Fruit fly (Drosophila melanogaster) whole organism, embryonic: ENCODE data around the gene east.

ENCODE experiments used
- ATbp ChIP-seq: fragments of 200-800 bp; sonication (Bioruptor generic); optimal IDR thresholded peaks from 2 replicates; lab custom pipeline; 2017; ENCODE audit warnings: missing biosample characterization, mild to moderate bottlenecking, missing genetic modification characterization, missing genetic modification reagents
- B-H2 ChIP-seq: fragments of 200-800 bp; sonication (Bioruptor generic); optimal IDR thresholded peaks from 2 replicates; lab custom pipeline; 2018; ENCODE audit warnings: missing biosample characterization, mild to moderate bottlenecking, missing genetic modification characterization
- Blimp-1 ChIP-seq: fragments of 200-800 bp; sonication (Bioruptor generic); optimal IDR thresholded peaks from 3 replicates; lab custom pipeline; 2018; ENCODE audit warnings: missing biosample characterization, missing genetic modification characterization, mild to moderate bottlenecking, moderate library complexity, missing genetic modification reagents
- CG10267 ChIP-seq: fragments of 200-800 bp; sonication (Bioruptor generic); optimal IDR thresholded peaks from 2 replicates; lab custom pipeline; 2018; ENCODE audit warnings: missing biosample characterization, mild to moderate bottlenecking, missing genetic modification characterization, moderate library complexity
- CG15479 ChIP-seq: fragments of 200-800 bp; sonication (Bioruptor generic); optimal IDR thresholded peaks from 3 replicates; lab custom pipeline; 2019; ENCODE audit warnings: missing biosample characterization, mild to moderate bottlenecking, missing genetic modification characterization, moderate library complexity
- CG18011 ChIP-seq: fragments of 200-800 bp; sonication (Bioruptor generic); optimal IDR thresholded peaks from 2 replicates; lab custom pipeline; 2017; ENCODE audit warnings: missing biosample characterization, missing genetic modification characterization, mild to moderate bottlenecking, moderate library complexity, missing genotype
- CG2712 ChIP-seq: fragments of 200-800 bp; optimal IDR thresholded peaks from 3 replicates; lab custom pipeline; 2019; ENCODE audit warnings: missing biosample characterization, mild to moderate bottlenecking, missing genetic modification characterization, moderate library complexity
- CG2889 ChIP-seq: fragments of 200-800 bp; sonication (Bioruptor generic); IDR thresholded peaks from 3 replicates; pipeline ENCODE4 v1.3.6; 2022; ENCODE audit warnings: missing biosample characterization, missing genetic modification characterization
- CG31388 ChIP-seq: fragments of 200-800 bp; sonication (Bioruptor generic); optimal IDR thresholded peaks from 2 replicates; lab custom pipeline; 2016; ENCODE audit warnings: missing biosample characterization, missing genetic modification characterization
- CG3163 ChIP-seq: fragments of 200-800 bp; sonication (Bioruptor generic); optimal IDR thresholded peaks from 3 replicates; lab custom pipeline; 2016; ENCODE audit warnings: missing biosample characterization, missing genetic modification characterization
- CG7372 ChIP-seq: fragments of 200-800 bp; sonication (Bioruptor generic); IDR thresholded peaks from 2 replicates; pipeline ENCODE4 v1.3.6; 2022; ENCODE audit warnings: missing biosample characterization, missing genetic modification characterization
- CG8089 ChIP-seq: fragments of 200-800 bp; sonication (Bioruptor generic); optimal IDR thresholded peaks from 3 replicates; lab custom pipeline; 2016; ENCODE audit warnings: missing biosample characterization, missing genetic modification characterization
- CG8281 ChIP-seq: fragments of 200-800 bp; sonication (Bioruptor generic); optimal IDR thresholded peaks from 2 replicates; lab custom pipeline; 2018; ENCODE audit warnings: missing biosample characterization, mild to moderate bottlenecking, missing genetic modification characterization, moderate library complexity
- CG9609 ChIP-seq: fragments of 200-800 bp; sonication (Bioruptor generic); optimal IDR thresholded peaks from 3 replicates; lab custom pipeline; 2016; ENCODE audit warnings: missing biosample characterization, missing genetic modification characterization
- D ChIP-seq, 2 experiments: fragments of 200-800 bp in 1 of 2; fragments of >200 bp in 1 of 2; sonication (Bioruptor generic) in 1 of 2; optimal IDR thresholded peaks; 2 replicates in 1 of 2; 3 replicates in 1 of 2; lab custom pipeline; 2017; ENCODE audit warnings: mild to moderate bottlenecking in 1 of 2, missing biosample characterization in 1 of 2, missing genetic modification characterization in 1 of 2, missing genetic modification reagents in 1 of 2
- Dip3 ChIP-seq: fragments of 200-800 bp; sonication (Bioruptor generic); optimal IDR thresholded peaks from 3 replicates; lab custom pipeline; 2016; ENCODE audit warnings: missing biosample characterization, missing genetic modification characterization
- Drgx ChIP-seq: fragments of 200-800 bp; sonication (Bioruptor generic); IDR thresholded peaks from 2 replicates; pipeline ENCODE4 v1.3.6; 2022; ENCODE audit warnings: missing biosample characterization, missing genetic modification characterization
- Hr3 ChIP-seq: fragments of 200-800 bp; sonication (Bioruptor generic); optimal IDR thresholded peaks from 3 replicates; lab custom pipeline; 2016; ENCODE audit warnings: missing biosample characterization, missing genetic modification characterization
- MBD-R2 ChIP-seq: fragments of 200-800 bp; sonication (Bioruptor generic); IDR thresholded peaks from 2 replicates; pipeline ENCODE4 v1.3.6; 2022; ENCODE audit warnings: missing biosample characterization, missing genetic modification characterization
- NC2α ChIP-seq: fragments of 200-800 bp; sonication (Bioruptor generic); optimal IDR thresholded peaks from 2 replicates; lab custom pipeline; 2016; ENCODE audit warnings: missing biosample characterization, missing genetic modification characterization
- NK7.1 ChIP-seq: fragments of 200-800 bp; sonication (Bioruptor generic); optimal IDR thresholded peaks from 3 replicates; lab custom pipeline; 2016; ENCODE audit warnings: missing biosample characterization, missing genetic modification characterization
- Pdp1 ChIP-seq, 2 experiments: fragments of 200-800 bp; sonication (Bioruptor generic); optimal IDR thresholded peaks; 3 replicates each; lab custom pipeline; 2016; ENCODE audit warnings: missing biosample characterization in 2 of 2, missing genetic modification characterization in 2 of 2, mild to moderate bottlenecking in 1 of 2, moderate library complexity in 1 of 2
- Ravus ChIP-seq: fragments of 200-800 bp; sonication (Bioruptor generic); IDR thresholded peaks from 2 replicates; pipeline ENCODE4 v1.3.6; 2022; ENCODE audit warnings: missing biosample characterization, missing genetic modification characterization
- Scr ChIP-seq: fragments of 200-800 bp; sonication (Bioruptor generic); IDR thresholded peaks from 2 replicates; pipeline ENCODE4 v1.3.6; 2022; ENCODE audit warnings: missing biosample characterization, missing genetic modification characterization; ENCODE audit not compliant: partially characterized antibody
- Sry-δ ChIP-seq: fragments of 200-800 bp; sonication (Bioruptor generic); optimal IDR thresholded peaks from 2 replicates; lab custom pipeline; 2016; ENCODE audit warnings: missing biosample characterization, missing genetic modification characterization
- Trl ChIP-seq, 3 experiments: fragments of >200 bp in 2 of 3; fragments of 200-800 bp in 1 of 3; sonication (Bioruptor generic) in 1 of 3; optimal IDR thresholded peaks; 2 replicates in 1 of 3; 3 replicates in 2 of 3; lab custom pipeline; 2016 to 2017; ENCODE audit warnings: missing biosample characterization in 1 of 3, missing genetic modification characterization in 1 of 3
- ac ChIP-seq: fragments of 200-800 bp; sonication (Bioruptor generic); optimal IDR thresholded peaks from 3 replicates; lab custom pipeline; 2017; ENCODE audit warnings: missing biosample characterization, mild to moderate bottlenecking, missing genetic modification characterization
- caup ChIP-seq: fragments of 200-800 bp; sonication (Bioruptor generic); optimal IDR thresholded peaks from 3 replicates; lab custom pipeline; 2017; ENCODE audit warnings: missing biosample characterization, mild to moderate bottlenecking, missing genetic modification characterization, moderate library complexity; ENCODE audit not compliant: severe bottlenecking
- dimm ChIP-seq: fragments of 200-800 bp; sonication (Bioruptor generic); IDR thresholded peaks from 2 replicates; pipeline ENCODE4 v1.3.6; 2022; ENCODE audit warnings: missing biosample characterization, missing genetic modification characterization
- dpn ChIP-seq, 2 experiments: fragments of 200-800 bp; sonication (Bioruptor generic); optimal IDR thresholded peaks; 3 replicates each; lab custom pipeline; 2016; ENCODE audit warnings: missing biosample characterization in 2 of 2, missing genetic modification characterization in 2 of 2
- dysf ChIP-seq: fragments of 200-800 bp; sonication (Bioruptor generic); IDR thresholded peaks from 3 replicates; pipeline ENCODE4 v1.3.6; 2022; ENCODE audit warnings: missing biosample characterization, missing genetic modification characterization
- fd102C ChIP-seq: fragments of 200-800 bp; sonication (Bioruptor generic); optimal IDR thresholded peaks from 2 replicates; lab custom pipeline; 2018; ENCODE audit warnings: missing biosample characterization, mild to moderate bottlenecking, missing genetic modification characterization, moderate library complexity
- gro ChIP-seq: fragments of 200-800 bp; sonication (Bioruptor generic); optimal IDR thresholded peaks from 2 replicates; lab custom pipeline; 2016; ENCODE audit warnings: missing biosample characterization, missing genetic modification characterization
- gsb ChIP-seq: fragments of 200-800 bp; sonication (Bioruptor generic); IDR thresholded peaks from 2 replicates; pipeline ENCODE4 v1.3.6; 2022; ENCODE audit warnings: missing biosample characterization, missing genetic modification characterization
- kah ChIP-seq: fragments of 200-800 bp; sonication (Bioruptor generic); optimal IDR thresholded peaks from 2 replicates; lab custom pipeline; 2018; ENCODE audit warnings: missing biosample characterization, mild to moderate bottlenecking, missing genetic modification characterization
- nau ChIP-seq: fragments of 200-800 bp; sonication (Bioruptor generic); optimal IDR thresholded peaks from 3 replicates; lab custom pipeline; 2017; ENCODE audit warnings: missing biosample characterization, mild to moderate bottlenecking, missing genetic modification characterization, missing genetic modification reagents
- org-1 ChIP-seq: fragments of 200-800 bp; sonication (Bioruptor generic); optimal IDR thresholded peaks from 2 replicates; lab custom pipeline; 2017; ENCODE audit warnings: missing biosample characterization, missing genetic modification characterization
- otp ChIP-seq: fragments of 200-800 bp; sonication (Bioruptor generic); IDR thresholded peaks from 3 replicates; pipeline ENCODE4, ENCODE4 v1.3.6; 2022; ENCODE audit warnings: missing biosample characterization, missing genetic modification characterization
- ranshi ChIP-seq: fragments of 200-800 bp; sonication (Bioruptor generic); IDR thresholded peaks from 2 replicates; pipeline ENCODE4 v1.3.6; 2022; ENCODE audit warnings: missing biosample characterization, missing genetic modification characterization
- schlank ChIP-seq: fragments of 200-800 bp; sonication (Bioruptor generic); optimal IDR thresholded peaks from 2 replicates; lab custom pipeline; 2018; ENCODE audit warnings: missing biosample characterization, mild to moderate bottlenecking, missing genetic modification characterization
- sd ChIP-seq: fragments of 200-800 bp; sonication (Bioruptor generic); optimal IDR thresholded peaks from 3 replicates; lab custom pipeline; 2018; ENCODE audit warnings: missing biosample characterization, mild to moderate bottlenecking, missing genetic modification characterization, moderate library complexity
- sens ChIP-seq: fragments of 200-800 bp; sonication (Bioruptor generic); peaks from one replicate; lab custom pipeline; 2016; ENCODE audit warnings: missing biosample characterization, missing genetic modification characterization
- wek ChIP-seq: fragments of 200-800 bp; sonication (Bioruptor generic); optimal IDR thresholded peaks from 3 replicates; lab custom pipeline; 2018; ENCODE audit warnings: missing biosample characterization, mild to moderate bottlenecking, missing genetic modification characterization, moderate library complexity

The east gene

DNA sequence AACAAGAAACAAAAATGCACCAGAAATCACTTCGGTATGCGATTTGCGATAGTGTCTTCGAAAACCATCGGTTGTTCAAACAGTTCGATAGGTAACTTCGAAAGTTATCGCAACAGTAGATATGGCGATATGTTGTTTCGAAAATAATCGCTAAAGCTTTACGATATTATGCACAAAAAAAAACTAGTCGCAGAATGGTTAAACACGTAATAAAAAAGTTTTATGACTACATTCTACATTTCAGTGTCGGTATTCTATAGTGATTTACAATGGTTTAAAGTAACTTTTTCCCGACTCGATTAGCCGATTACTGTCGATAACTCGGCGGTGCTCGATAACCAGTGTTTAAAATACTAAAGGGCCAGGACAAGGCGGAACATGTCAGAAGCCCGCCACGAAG, 54.4 kb downstream of the east start, which contains the start of gene CG4281 (continued):
- TF ChIP-seq fd102C (GFP tag; lab: Kevin White, UChicago) (no peak), caup (GFP tag; lab: Kevin White, UChicago) (no peak), Blimp-1 (GFP tag; lab: Kevin White, UChicago) (no peak), Pdp1 (GFP tag; optimal IDR thresholded peaks at IDR 0.05; lab: Kevin White, UChicago) (peak in 1 of 2 experiments; percentile 1), dysf (no peak), kah (GFP tag; lab: Kevin White, UChicago) (no peak), D (optimal IDR thresholded peaks at IDR 0.05; lab: Kevin White, UChicago) (no peak), D (GFP tag; optimal IDR thresholded peaks at IDR 0.05; lab: Kevin White, UChicago) (no peak), Dip3 (GFP tag; lab: Kevin White, UChicago) (no peak), CG8089 (no peak), CG3163 (no peak), org-1 (no peak), otp (GFP tag; lab: Robert Waterston, UW) (no peak), sd (tag; lab: Kevin White, UChicago) (peak; percentile 80), CG9609 (GFP tag; lab: Kevin White, UChicago) (no peak), Sry-δ (GFP tag; lab: Kevin White, UChicago) (peak; percentile 82)

DNA sequence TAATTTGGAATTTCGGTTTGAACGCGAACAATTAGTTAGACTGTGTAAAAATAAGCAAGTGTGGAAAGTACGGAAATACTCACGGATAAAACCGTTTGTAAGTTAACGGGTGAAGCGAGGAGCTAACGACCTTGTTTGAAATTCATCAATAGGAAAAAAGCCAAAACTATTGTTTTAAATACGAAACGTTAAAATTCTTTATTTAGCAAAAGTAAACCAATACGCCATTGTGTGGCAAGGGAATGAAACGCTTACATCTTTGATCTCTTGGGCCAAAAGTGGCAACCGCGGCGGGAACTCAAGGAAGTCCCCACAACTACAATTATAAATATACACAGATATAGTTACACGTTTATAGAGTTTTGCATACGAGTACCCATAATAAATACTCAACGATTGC, 55.6 kb downstream of the east start, which contains the start of gene CG14054:
TSS of gene CG14054 (minus strand) at position 101 of the 400 bp plus-strand sequence.
- TF ChIP-seq sens (peak; percentile 24), MBD-R2 (GFP tag; lab: Robert Waterston, UW) (no peak)

DNA sequence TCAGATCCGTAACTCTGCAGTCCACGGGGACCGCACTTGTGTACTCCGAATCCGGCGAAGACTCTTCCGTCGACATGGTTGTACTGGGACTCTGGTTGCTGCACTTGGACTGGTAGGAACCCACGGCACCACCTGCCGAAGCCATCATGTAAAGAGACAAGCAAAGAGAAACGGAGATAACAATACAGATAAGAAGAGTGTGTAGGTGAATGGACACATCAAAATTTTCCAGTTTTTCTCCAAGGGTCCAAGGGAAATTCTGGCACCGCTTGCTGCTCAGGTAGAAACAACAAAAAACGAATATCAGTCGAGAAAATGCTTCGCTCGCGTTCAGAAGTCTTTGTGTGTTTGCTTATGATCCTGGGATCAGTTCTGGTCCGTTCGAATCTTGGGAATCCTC, 57.6 kb downstream of the east start, which contains the start of gene CG4194:
TSS of gene CG4194 (plus strand) at position 301 of the 400 bp plus-strand sequence.
- no peak for TF ChIP-seq Scr
- no peak for TF ChIP-seq schlank (tag; lab: Kevin White, UChicago)
- TF ChIP-seq ac (GFP tag; lab: Kevin White, UChicago), result peak; percentile 8
- peak; percentile 50 for TF ChIP-seq CG3163

DNA sequence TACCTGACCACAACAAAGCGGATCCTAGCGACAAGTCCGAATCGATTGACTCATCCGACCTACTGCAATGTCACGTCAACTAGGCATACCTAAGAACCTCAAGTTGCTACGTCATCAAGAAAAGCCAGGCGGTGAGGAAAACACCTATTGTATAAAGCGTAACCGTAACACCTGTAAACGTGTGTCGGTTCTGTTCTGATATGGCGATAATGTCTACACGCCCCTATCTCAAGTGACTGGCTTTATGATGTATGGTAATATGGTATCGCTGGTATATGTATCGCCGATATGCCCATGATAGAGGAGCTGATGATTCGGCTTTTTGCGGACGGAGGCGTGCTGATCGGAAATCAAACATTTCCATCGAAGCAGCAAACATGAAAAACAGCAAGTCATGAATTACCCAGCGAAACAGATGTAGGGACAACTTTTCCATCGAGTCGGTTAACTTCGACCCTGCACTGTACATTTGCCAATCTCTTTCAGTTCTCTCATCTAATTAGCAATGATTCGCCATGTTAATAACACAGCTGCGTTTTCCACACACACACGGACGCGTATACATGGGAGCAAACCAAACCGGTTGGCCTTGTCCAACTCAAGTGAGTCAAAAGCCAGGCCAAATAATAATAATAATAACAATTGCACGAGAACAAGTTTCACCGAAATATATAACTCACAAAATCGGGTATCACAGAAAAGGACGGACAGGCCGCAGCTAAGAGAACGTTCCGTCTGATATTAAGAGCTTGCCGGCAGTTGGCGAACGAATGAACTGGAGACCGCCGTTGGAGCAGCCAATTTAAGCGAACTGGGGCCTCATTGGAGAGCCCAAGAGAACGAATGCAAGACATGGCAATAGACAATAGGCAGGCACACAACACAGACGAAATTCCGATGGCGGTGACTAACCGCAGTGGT, 59.4 kb downstream of the east start:
- TF ChIP-seq CG31388 (GFP tag; lab: Kevin White, UChicago) (no peak), B-H2 (GFP tag; lab: Kevin White, UChicago) (no peak), ranshi (GFP tag; lab: Robert Waterston, UW) (no peak), ATbp (no peak), Drgx (GFP tag; lab: Robert Waterston, UW) (no peak), dimm (GFP tag; lab: Robert Waterston, UW) (no peak), CG18011 (GFP tag; lab: Kevin White, UChicago) (no peak), Trl (optimal IDR thresholded peaks at IDR 0.05; lab: Kevin White, UChicago) (peak; percentile 12 to 54), Trl (GFP tag; optimal IDR thresholded peaks at IDR 0.05; lab: Kevin White, UChicago) (no peak), CG7372 (GFP tag; lab: Robert Waterston, UW) (no peak), gsb (GFP tag; lab: Robert Waterston, UW) (no peak), gro (no peak), org-1 (no peak), dpn (GFP tag; optimal IDR thresholded peaks at IDR 0.05; lab: Kevin White, UChicago) (no peak), nau (GFP tag; lab: Kevin White, UChicago) (no peak), CG8281 (tag; lab: Kevin White, UChicago) (no peak), NC2α (no peak), wek (GFP tag; lab: Kevin White, UChicago) (no peak), Ravus (no peak), NK7.1 (GFP tag; lab: Kevin White, UChicago) (no peak), CG2889 (no peak), CG10267 (tag; lab: Kevin White, UChicago) (no peak), CG15479 (GFP tag; lab: Kevin White, UChicago) (no peak), CG2712 (tag; lab: Kevin White, UChicago) (no peak), Hr3 (GFP tag; lab: Kevin White, UChicago) (no peak)
